Fruit fly (Drosophila melanogaster) whole organism, prepupa: ENCODE results near the gene Lk6.
A peak's percentile ranks its signal among the peaks of the same experiment; 100 is the strongest.

Experiments
- Blimp-1 ChIP-seq: fragments of 200-800 bp; sonication (Bioruptor generic); optimal IDR thresholded peaks from 3 replicates; lab custom pipeline; 2017; ENCODE audit warnings: missing biosample characterization, missing genetic modification characterization, mild to moderate bottlenecking, moderate library complexity, missing genetic modification reagents
- CG10631 ChIP-seq: fragments of 200-800 bp; sonication (Bioruptor generic); optimal IDR thresholded peaks from 2 replicates; lab custom pipeline; 2016; ENCODE audit warnings: missing biosample characterization, missing genetic modification characterization
- CG10669 ChIP-seq: fragments of 200-800 bp; sonication (Bioruptor generic); optimal IDR thresholded peaks from 3 replicates; lab custom pipeline; 2018; ENCODE audit warnings: missing biosample characterization, mild to moderate bottlenecking, missing genetic modification characterization, moderate library complexity
- CG11294 ChIP-seq: fragments of 200-800 bp; sonication (Bioruptor generic); IDR thresholded peaks from 2 replicates; pipeline ENCODE4 v1.3.6; 2022; ENCODE audit warnings: missing biosample characterization, missing genetic modification characterization
- CG11762 ChIP-seq: fragments of 200-800 bp; sonication (Bioruptor generic); optimal IDR thresholded peaks from 3 replicates; lab custom pipeline; 2016; ENCODE audit warnings: missing biosample characterization, missing genetic modification characterization; ENCODE audit not compliant: insufficient read depth
- CG11902 ChIP-seq: fragments of 200-800 bp; sonication (Bioruptor generic); optimal IDR thresholded peaks from 3 replicates; lab custom pipeline; 2016; ENCODE audit warnings: missing biosample characterization, missing genetic modification characterization
- CG1621 ChIP-seq: fragments of 200-800 bp; sonication (Bioruptor generic); optimal IDR thresholded peaks from 3 replicates; lab custom pipeline; 2018; ENCODE audit warnings: missing biosample characterization, mild to moderate bottlenecking, missing genetic modification characterization
- CG16779 ChIP-seq: fragments of 200-800 bp; sonication (Bioruptor generic); optimal IDR thresholded peaks from 3 replicates; lab custom pipeline; 2017; ENCODE audit warnings: missing biosample characterization, mild to moderate bottlenecking, missing genetic modification characterization
- CG3032 ChIP-seq: fragments of 200-800 bp; optimal IDR thresholded peaks from 2 replicates; lab custom pipeline; 2019; ENCODE audit warnings: missing biosample characterization, mild to moderate bottlenecking, missing genetic modification characterization, moderate library complexity
- CG31627 ChIP-seq: fragments of 200-800 bp; sonication (Bioruptor generic); optimal IDR thresholded peaks from 3 replicates; lab custom pipeline; 2016; ENCODE audit warnings: missing biosample characterization, missing genetic modification characterization
- CG34406 ChIP-seq: fragments of 200-800 bp; sonication (Bioruptor generic); optimal IDR thresholded peaks from 3 replicates; lab custom pipeline; 2016; ENCODE audit warnings: missing biosample characterization, missing genetic modification characterization
- CG3919 ChIP-seq: fragments of 200-800 bp; sonication (Bioruptor generic); optimal IDR thresholded peaks from 3 replicates; lab custom pipeline; 2016; ENCODE audit warnings: missing biosample characterization, missing genetic modification characterization
- CG4318 ChIP-seq: fragments of 200-800 bp; sonication (Bioruptor generic); optimal IDR thresholded peaks from 3 replicates; lab custom pipeline; 2017; ENCODE audit warnings: missing biosample characterization, mild to moderate bottlenecking, missing genetic modification characterization
- CG6163 ChIP-seq: fragments of 200-800 bp; sonication (Bioruptor generic); IDR thresholded peaks from 3 replicates; pipeline ENCODE4 v1.3.6; 2022; ENCODE audit warnings: missing biosample characterization, missing genetic modification characterization
- CG6276 ChIP-seq: fragments of 200-800 bp; sonication (Bioruptor generic); optimal IDR thresholded peaks from 2 replicates; lab custom pipeline; 2017; ENCODE audit warnings: missing biosample characterization, mild to moderate bottlenecking, missing genetic modification characterization
- CG6792 ChIP-seq: fragments of 200-800 bp; sonication (Bioruptor generic); optimal IDR thresholded peaks from 3 replicates; lab custom pipeline; 2016; ENCODE audit warnings: missing biosample characterization, missing genetic modification characterization
- CG6854 ChIP-seq: fragments of 200-800 bp; sonication (Bioruptor generic); optimal IDR thresholded peaks from 2 replicates; lab custom pipeline; 2017; ENCODE audit warnings: missing biosample characterization, mild to moderate bottlenecking, missing genetic modification characterization
- CG7368 ChIP-seq: fragments of 200-800 bp; sonication (Bioruptor generic); optimal IDR thresholded peaks from 3 replicates; lab custom pipeline; 2016; ENCODE audit warnings: missing biosample characterization, missing genetic modification characterization
- CG8319 ChIP-seq: fragments of 200-800 bp; sonication (Bioruptor generic); optimal IDR thresholded peaks from 3 replicates; lab custom pipeline; 2016; ENCODE audit warnings: missing biosample characterization, missing genetic modification characterization
- CG8632 ChIP-seq: fragments of 200-800 bp; sonication (Bioruptor generic); optimal IDR thresholded peaks from 3 replicates; lab custom pipeline; 2016; ENCODE audit warnings: missing biosample characterization, missing genetic modification characterization
- CG9139 ChIP-seq: fragments of 200-800 bp; sonication (Bioruptor generic); optimal IDR thresholded peaks from 3 replicates; lab custom pipeline; 2017; ENCODE audit warnings: missing biosample characterization, mild to moderate bottlenecking, missing genetic modification characterization
- Eip75B ChIP-seq: fragments of 200-800 bp; sonication (Bioruptor generic); optimal IDR thresholded peaks from 3 replicates; lab custom pipeline; 2016; ENCODE audit warnings: missing biosample characterization, missing genetic modification characterization
- Eip93F ChIP-seq: fragments of 200-800 bp; sonication (Bioruptor generic); optimal IDR thresholded peaks from 2 replicates; lab custom pipeline; 2016; ENCODE audit warnings: missing biosample characterization, mild to moderate bottlenecking, missing genetic modification characterization
- Ets21C ChIP-seq: fragments of 200-800 bp; sonication (Bioruptor generic); optimal IDR thresholded peaks from 3 replicates; lab custom pipeline; 2016; ENCODE audit warnings: missing biosample characterization, missing genetic modification characterization
- Ets96B ChIP-seq: fragments of 200-800 bp; optimal IDR thresholded peaks from 2 replicates; lab custom pipeline; 2019; ENCODE audit warnings: missing biosample characterization, mild to moderate bottlenecking, missing genetic modification characterization, moderate library complexity
- Gug ChIP-seq: fragments of 200-800 bp; sonication (Bioruptor generic); IDR thresholded peaks from 2 replicates; pipeline ENCODE4 v1.3.6; 2022; ENCODE audit warnings: missing biosample characterization, missing genetic modification characterization
- Hr38 ChIP-seq: sonication (Bioruptor generic); optimal IDR thresholded peaks from 2 replicates; lab custom pipeline; 2016; ENCODE audit warnings: missing biosample characterization, missing genetic modification characterization
- Hr39 ChIP-seq: fragments of 200-800 bp; sonication (Bioruptor generic); optimal IDR thresholded peaks from 2 replicates; lab custom pipeline; 2016; ENCODE audit warnings: missing biosample characterization, missing genetic modification characterization
- Hr4 ChIP-seq: fragments of 200-800 bp; sonication (Bioruptor generic); optimal IDR thresholded peaks from 3 replicates; lab custom pipeline; 2016; ENCODE audit warnings: missing biosample characterization, missing genetic modification characterization
- Lpt ChIP-seq: fragments of 200-800 bp; sonication (Bioruptor generic); optimal IDR thresholded peaks from 3 replicates; lab custom pipeline; 2016; ENCODE audit warnings: missing biosample characterization, missing genetic modification characterization
- Met ChIP-seq: fragments of 200-800 bp; sonication (Bioruptor generic); optimal IDR thresholded peaks from 3 replicates; lab custom pipeline; 2016; ENCODE audit warnings: missing biosample characterization, missing genetic modification characterization
- OdsH ChIP-seq: fragments of 200-800 bp; sonication (Bioruptor generic); optimal IDR thresholded peaks from 3 replicates; lab custom pipeline; 2016; ENCODE audit warnings: missing biosample characterization, missing genetic modification characterization
- Smox ChIP-seq: fragments of 200-800 bp; sonication (Bioruptor generic); optimal IDR thresholded peaks from 3 replicates; lab custom pipeline; 2016; ENCODE audit warnings: missing biosample characterization, missing genetic modification characterization
- Sox102F ChIP-seq: fragments of 200-800 bp; sonication (Bioruptor generic); optimal IDR thresholded peaks from 2 replicates; lab custom pipeline; 2016; ENCODE audit warnings: missing biosample characterization, mild to moderate bottlenecking, missing genetic modification characterization
- Sox14 ChIP-seq: fragments of 200-800 bp; sonication (Bioruptor generic); optimal IDR thresholded peaks from 3 replicates; lab custom pipeline; 2016; ENCODE audit warnings: missing biosample characterization, missing genetic modification characterization
- Sox15 ChIP-seq: fragments of 200-800 bp; sonication (Bioruptor generic); optimal IDR thresholded peaks from 3 replicates; lab custom pipeline; 2016; ENCODE audit warnings: missing biosample characterization, missing genetic modification characterization
- achi ChIP-seq: fragments of 200-800 bp; sonication (Bioruptor generic); optimal IDR thresholded peaks from 3 replicates; lab custom pipeline; 2016; ENCODE audit warnings: missing biosample characterization, missing genetic modification characterization
- acj6 ChIP-seq: fragments of 200-800 bp; sonication (Bioruptor generic); optimal IDR thresholded peaks from 3 replicates; lab custom pipeline; 2016; ENCODE audit warnings: missing biosample characterization, missing genetic modification characterization
- dac ChIP-seq: fragments of 200-800 bp; sonication (Bioruptor generic); optimal IDR thresholded peaks from 2 replicates; lab custom pipeline; 2017; ENCODE audit warnings: missing biosample characterization, mild to moderate bottlenecking, missing genetic modification characterization
- dsx ChIP-seq: fragments of 200-800 bp; optimal IDR thresholded peaks from 3 replicates; lab custom pipeline; 2019; ENCODE audit warnings: missing biosample characterization, mild to moderate bottlenecking, missing genetic modification characterization, moderate library complexity; ENCODE audit not compliant: poor library complexity, severe bottlenecking
- eg ChIP-seq: fragments of 200-800 bp; sonication (Bioruptor generic); IDR thresholded peaks from 3 replicates; pipeline ENCODE4 v1.3.6; 2022; ENCODE audit warnings: missing biosample characterization, missing genetic modification characterization
- esn ChIP-seq: fragments of 200-800 bp; sonication (Bioruptor generic); optimal IDR thresholded peaks from 2 replicates; lab custom pipeline; 2016; ENCODE audit warnings: missing biosample characterization, mild to moderate bottlenecking, missing genetic modification characterization, moderate library complexity
- fkh ChIP-seq: fragments of 200-800 bp; sonication (Bioruptor generic); optimal IDR thresholded peaks from 3 replicates; lab custom pipeline; 2017; ENCODE audit warnings: missing biosample characterization, mild to moderate bottlenecking, missing genetic modification characterization, moderate library complexity
- lz ChIP-seq: fragments of 200-800 bp; sonication (Bioruptor generic); optimal IDR thresholded peaks from 3 replicates; lab custom pipeline; 2016; ENCODE audit warnings: missing biosample characterization, missing genetic modification characterization
- net ChIP-seq: fragments of 200-800 bp; sonication (Bioruptor generic); optimal IDR thresholded peaks from 3 replicates; lab custom pipeline; 2016; ENCODE audit warnings: missing biosample characterization, missing genetic modification characterization
- pdm3 ChIP-seq: fragments of 200-800 bp; sonication (Bioruptor generic); optimal IDR thresholded peaks from 3 replicates; lab custom pipeline; 2016; ENCODE audit warnings: missing biosample characterization, missing genetic modification characterization
- salr ChIP-seq, 2 experiments: fragments of 200-800 bp; sonication (Bioruptor generic); optimal IDR thresholded peaks; 3 replicates each; lab custom pipeline; 2016 to 2018; ENCODE audit warnings: missing biosample characterization in 2 of 2, missing genetic modification characterization in 2 of 2, mild to moderate bottlenecking in 1 of 2
- spab ChIP-seq: fragments of 200-800 bp; sonication (Bioruptor generic); optimal IDR thresholded peaks from 2 replicates; lab custom pipeline; 2017; ENCODE audit warnings: missing biosample characterization, mild to moderate bottlenecking, missing genetic modification characterization, missing genetic modification reagents
- ss ChIP-seq, 2 experiments: fragments of 200-800 bp; sonication (Bioruptor generic); optimal IDR thresholded peaks; 2 replicates in 1 of 2; 3 replicates in 1 of 2; lab custom pipeline; 2017 to 2018; ENCODE audit warnings: mild to moderate bottlenecking in 2 of 2, missing biosample characterization in 2 of 2, missing genetic modification characterization in 2 of 2, moderate library complexity in 1 of 2
- svp ChIP-seq: fragments of 200-800 bp; sonication (Bioruptor generic); peaks from one replicate; lab custom pipeline; 2016; ENCODE audit warnings: missing biosample characterization, missing genetic modification characterization
- topi ChIP-seq: fragments of 200-800 bp; sonication (Bioruptor generic); optimal IDR thresholded peaks from 3 replicates; lab custom pipeline; 2016; ENCODE audit warnings: missing biosample characterization, missing genetic modification characterization
- vri ChIP-seq: fragments of 200-800 bp; sonication (Bioruptor generic); optimal IDR thresholded peaks from 3 replicates; lab custom pipeline; 2016; ENCODE audit warnings: missing biosample characterization, mild to moderate bottlenecking, missing genetic modification characterization

Gene Lk6

DNA sequence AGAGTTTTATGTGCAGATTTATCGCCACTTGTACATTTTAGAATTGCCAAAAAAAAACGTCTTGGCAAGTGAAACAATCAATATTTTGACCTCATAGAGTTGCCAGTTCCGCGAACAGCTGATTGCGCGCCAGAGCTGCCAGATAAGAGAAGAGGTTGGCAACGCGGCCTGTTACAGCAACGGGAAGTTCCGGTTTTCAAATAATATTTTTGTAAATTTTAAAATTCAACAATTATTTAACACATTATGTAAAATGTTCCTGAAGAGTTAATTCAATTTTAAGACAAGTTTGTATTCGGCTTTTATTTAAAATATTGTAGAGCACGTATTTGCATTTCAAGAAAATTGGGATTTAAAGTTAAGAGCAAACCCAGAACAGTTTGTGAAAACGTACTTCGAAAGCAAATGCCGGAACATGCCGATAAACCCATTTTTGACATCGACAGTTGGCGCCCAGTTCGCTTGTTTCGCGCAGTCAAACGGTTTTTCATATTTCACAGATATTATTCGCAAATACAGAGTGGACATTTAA lies 22.5 kb upstream of the Lk6 start, which contains the start of the genes prd1 and HisCl1:
Gene prd1, minus strand, starts transcription at position 320 of the 532 bp plus-strand sequence.
Gene HisCl1, plus strand, starts transcription at position 482 of the 532 bp plus-strand sequence.
- TF ChIP-seq CG11294 (GFP tag; lab: Robert Waterston, UW) (peak; percentile 38; the same call in 1 of the 2 replicates), CG6276 (GFP tag; lab: Kevin White, UChicago) (no peak), CG34406 (GFP tag; lab: Kevin White, UChicago) (no peak), Blimp-1 (GFP tag; lab: Kevin White, UChicago) (no peak), CG1621 (tag; lab: Kevin White, UChicago) (no peak), spab (GFP tag; lab: Kevin White, UChicago) (no peak), acj6 (GFP tag; lab: Kevin White, UChicago) (no peak), vri (GFP tag; lab: Kevin White, UChicago) (no peak), Sox102F (GFP tag; lab: Kevin White, UChicago) (no peak), Hr38 (GFP tag; lab: Kevin White, UChicago) (no peak), Lpt (GFP tag; lab: Kevin White, UChicago) (no peak), CG10669 (GFP tag; lab: Kevin White, UChicago) (peak; percentile 99), CG10631 (GFP tag; lab: Kevin White, UChicago) (no peak), topi (GFP tag; lab: Kevin White, UChicago) (no peak), Sox15 (peak; percentile 65), Sox14 (peak; percentile 71), CG4318 (GFP tag; lab: Kevin White, UChicago) (no peak), svp (peak; percentile 99), CG8632 (GFP tag; lab: Kevin White, UChicago) (no peak), fkh (GFP tag; lab: Kevin White, UChicago) (no peak), CG11762 (GFP tag; lab: Kevin White, UChicago) (peak; percentile 16), CG6854 (GFP tag; lab: Kevin White, UChicago) (peak; percentile 74), Eip75B (GFP tag; lab: Kevin White, UChicago) (no peak), Smox (GFP tag; lab: Kevin White, UChicago) (no peak), CG7368 (GFP tag; lab: Kevin White, UChicago) (no peak), salr (GFP tag; optimal IDR thresholded peaks at IDR 0.05; lab: Kevin White, UChicago) (peak in 1 of 2 experiments; percentile 9), CG6792 (peak; percentile 44), CG3919 (GFP tag; lab: Kevin White, UChicago) (no peak), dac (GFP tag; lab: Kevin White, UChicago) (no peak), CG3032 (peak; percentile 70), CG8319 (GFP tag; lab: Kevin White, UChicago) (peak; percentile 20), eg (GFP tag; lab: Robert Waterston, UW) (peak; percentile 71; the same call in 2 of the 3 replicates), lz (GFP tag; lab: Kevin White, UChicago) (peak; percentile 80), Hr4 (GFP tag; lab: Kevin White, UChicago) (no peak), CG6163 (GFP tag; lab: Robert Waterston, UW) (peak; percentile 57; the same call in 2 of the 3 replicates), CG16779 (tag; lab: Kevin White, UChicago) (no peak), pdm3 (no peak), CG9139 (no peak), dsx (GFP tag; lab: Kevin White, UChicago) (no peak), Met (GFP tag; lab: Kevin White, UChicago) (no peak), ss (GFP tag; optimal IDR thresholded peaks at IDR 0.05; lab: Kevin White, UChicago) (no peak), Ets21C (GFP tag; lab: Kevin White, UChicago) (no peak), Hr39 (GFP tag; lab: Kevin White, UChicago) (no peak), OdsH (GFP tag; lab: Kevin White, UChicago) (no peak), net (GFP tag; lab: Kevin White, UChicago) (no peak), CG11902 (GFP tag; lab: Kevin White, UChicago) (peak; percentile 70), Gug (GFP tag; lab: Robert Waterston, UW) (peak; percentile 60), Ets96B (tag; lab: Kevin White, UChicago) (no peak), esn (GFP tag; lab: Kevin White, UChicago) (peak; percentile 75), CG31627 (peak; percentile 70), achi (GFP tag; lab: Kevin White, UChicago) (no peak), Eip93F (GFP tag; lab: Kevin White, UChicago) (no peak)
